Worm (Caenorhabditis elegans) whole organism, early embryonic: ENCODE results near the gene nlp-28.

ENCODE experiments used
- B0310.2 ChIP-seq: sonication (generic microtip); optimal IDR thresholded peaks from 2 replicates; lab custom pipeline; 2016; ENCODE audit warnings: mild to moderate bottlenecking, missing genetic modification characterization, missing compliant biosample characterization
- F13C5.2 ChIP-seq: sonication (generic microtip); optimal IDR thresholded peaks from 2 replicates; lab custom pipeline; 2017; ENCODE audit warnings: mild to moderate bottlenecking, missing genetic modification characterization, inconsistent platforms, missing compliant biosample characterization
- aly-1 ChIP-seq: sonication (generic microtip); optimal IDR thresholded peaks from 2 replicates; lab custom pipeline; 2016; ENCODE audit warnings: missing genetic modification characterization, missing compliant biosample characterization
- ama-1 ChIP-seq: fragments of 150-350 bp; optimal IDR thresholded peaks from 2 replicates; lab custom pipeline; 2014
- ceh-13 ChIP-seq: fragments of 200-800 bp; sonication (Bioruptor generic); optimal IDR thresholded peaks from 2 replicates; lab custom pipeline; 2018; ENCODE audit warnings: mild to moderate bottlenecking, missing genetic modification characterization, missing compliant biosample characterization
- ceh-36 ChIP-seq: sonication (generic microtip); optimal IDR thresholded peaks from 2 replicates; lab custom pipeline; 2016; ENCODE audit warnings: missing genetic modification characterization, inconsistent platforms, missing compliant biosample characterization
- ets-7 ChIP-seq: sonication (generic microtip); optimal IDR thresholded peaks from 2 replicates; lab custom pipeline; 2016; ENCODE audit warnings: missing genotype, missing genetic modification characterization, missing compliant biosample characterization
- flt-1 ChIP-seq: fragments of 200-800 bp; sonication (Bioruptor generic); IDR thresholded peaks from 2 replicates; pipeline ENCODE4 v1.3.6; 2022; ENCODE audit warnings: missing genetic modification characterization, missing compliant biosample characterization
- hmbx-1 ChIP-seq: sonication (generic microtip); optimal IDR thresholded peaks from 2 replicates; lab custom pipeline; 2016; ENCODE audit warnings: mild to moderate bottlenecking, missing genetic modification characterization, missing compliant biosample characterization
- hmg-4 ChIP-seq: fragments of 200-800 bp; sonication (Bioruptor generic); optimal IDR thresholded peaks from 2 replicates; lab custom pipeline; 2018; ENCODE audit warnings: mild to moderate bottlenecking, missing genetic modification characterization, missing compliant biosample characterization
- hnd-1 ChIP-seq: sonication (generic microtip); optimal IDR thresholded peaks from 2 replicates; lab custom pipeline; 2016; ENCODE audit warnings: missing genetic modification characterization, missing compliant biosample characterization
- pes-1 ChIP-seq: fragments of 200-800 bp; sonication (Bioruptor generic); IDR thresholded peaks from 2 replicates; pipeline ENCODE4 v1.3.6; 2022; ENCODE audit warnings: missing genetic modification reagents, missing genetic modification characterization, missing compliant biosample characterization
- scrt-1 ChIP-seq: fragments of 200-800 bp; sonication (Bioruptor generic); IDR thresholded peaks from 2 replicates; pipeline ENCODE4 v1.3.6; 2022; ENCODE audit warnings: missing genetic modification characterization, missing compliant biosample characterization
- sea-1 ChIP-seq: fragments of 200-800 bp; sonication (Bioruptor generic); conservative IDR thresholded peaks from 2 replicates; pipeline ENCODE4 v1.3.6; 2022; ENCODE audit warnings: missing genetic modification characterization, missing compliant biosample characterization
- tbx-11 ChIP-seq: fragments of 200-800 bp; sonication (Bioruptor generic); IDR thresholded peaks from 2 replicates; pipeline ENCODE4 v1.3.6; 2022; ENCODE audit warnings: missing genetic modification characterization, missing compliant biosample characterization
- tbx-37 ChIP-seq: fragments of 200-800 bp; sonication (Bioruptor generic); conservative IDR thresholded peaks from 2 replicates; pipeline ENCODE4 v1.3.6; 2022; ENCODE audit warnings: missing genetic modification reagents, missing genetic modification characterization, missing compliant biosample characterization
- tra-4 ChIP-seq: sonication (generic microtip); optimal IDR thresholded peaks from 2 replicates; lab custom pipeline; 2017; ENCODE audit warnings: missing genetic modification characterization, missing compliant biosample characterization

Gene nlp-28

DNA sequence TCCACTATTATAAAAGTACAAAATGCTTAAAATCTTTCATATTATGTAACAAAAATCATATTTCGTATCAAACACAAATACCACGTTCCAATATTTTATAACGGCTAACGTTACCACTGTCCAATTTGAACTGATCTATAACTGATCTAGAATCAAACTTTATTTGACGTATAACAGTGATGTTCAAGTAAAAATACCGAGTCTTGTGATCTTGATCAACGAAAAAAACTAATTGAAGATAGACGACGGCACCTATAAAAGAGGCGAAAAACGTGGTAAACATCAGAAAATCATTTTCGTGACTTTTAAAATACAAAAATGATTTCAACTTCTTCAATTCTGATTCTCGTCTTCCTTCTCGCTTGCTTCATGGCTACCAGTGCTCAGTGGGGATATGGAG lies at the start of gene nlp-28:
Gene nlp-28, plus strand, starts transcription at position 285 of the 400 bp plus-strand sequence.
- TF ChIP-seq hmbx-1 (tag; lab: Kevin White, UChicago) (no peak), ets-7 (tag; lab: Kevin White, UChicago) (no peak), hmg-4 (GFP tag; lab: Kevin White, UChicago) (no peak), ceh-36 (tag; lab: Kevin White, UChicago) (no peak), sea-1 (GFP tag; lab: Robert Waterston, UW) (no peak), tbx-11 (no peak), tbx-37 (GFP tag; lab: Robert Waterston, UW) (no peak)

- TF ChIP-seq hnd-1 (no peak), tra-4 (no peak), ama-1 (lab: Kevin White, UChicago) (no peak), tbx-37 (GFP tag; lab: Robert Waterston, UW) (no peak)
These were observed 48.9 kb upstream of the nlp-28 start, which contains the start of gene cyp-35B1 for ce11 chrV:3938789-3939188. Gene cyp-35B1 (plus strand): TSS chrV:3939032.

DNA sequence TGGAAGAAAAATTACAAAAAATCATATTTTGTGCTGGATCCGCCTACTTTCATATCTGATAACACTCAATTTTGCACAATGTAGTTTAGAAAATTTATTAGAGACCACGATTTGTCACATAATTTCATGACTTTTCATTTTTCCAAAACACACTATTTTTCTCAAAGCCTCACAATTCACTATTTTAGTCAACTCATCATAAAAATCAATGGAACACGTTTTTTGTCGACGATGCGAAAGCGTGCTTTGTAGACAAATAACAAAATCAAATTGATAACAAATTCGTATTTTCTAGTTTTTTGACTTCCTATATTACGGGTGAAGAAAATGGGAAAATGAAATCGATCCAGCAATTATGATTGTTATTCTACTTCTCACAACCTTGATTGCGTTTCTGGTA lies 45.8 kb upstream of the nlp-28 start, which contains the start of gene cyp-35B2:
Gene cyp-35B2, plus strand, starts transcription at position 301 of the 400 bp plus-strand sequence.
- no peak for TF ChIP-seq hmg-4 (GFP tag; lab: Kevin White, UChicago)
- TF ChIP-seq ama-1 (lab: Kevin White, UChicago): no peak
- TF ChIP-seq scrt-1 (GFP tag; lab: Robert Waterston, UW): no peak
- TF ChIP-seq ets-7 (tag; lab: Kevin White, UChicago): no peak
- TF ChIP-seq ceh-13 (GFP tag; lab: Kevin White, UChicago): no peak
- TF ChIP-seq tbx-37 (GFP tag; lab: Robert Waterston, UW): no peak
- no peak for TF ChIP-seq sea-1 (GFP tag; lab: Robert Waterston, UW)
- TF ChIP-seq hnd-1: no peak
- TF ChIP-seq F13C5.2 (tag; lab: Kevin White, UChicago): no peak
- no peak for TF ChIP-seq tbx-11
- no peak for TF ChIP-seq ceh-36 (tag; lab: Kevin White, UChicago)
- TF ChIP-seq aly-1 (tag; lab: Kevin White, UChicago): no peak
- no peak for TF ChIP-seq B0310.2 (tag; lab: Kevin White, UChicago)
- TF ChIP-seq pes-1: no peak
- no peak for TF ChIP-seq flt-1 (GFP tag; lab: Robert Waterston, UW)
- TF ChIP-seq hmbx-1 (tag; lab: Kevin White, UChicago): no peak
- no peak for TF ChIP-seq tra-4

- no peak for TF ChIP-seq ceh-36 (tag; lab: Kevin White, UChicago)
- no peak for TF ChIP-seq pes-1
- no peak for TF ChIP-seq aly-1 (tag; lab: Kevin White, UChicago)
- TF ChIP-seq scrt-1 (GFP tag; lab: Robert Waterston, UW): no peak
- TF ChIP-seq ets-7 (tag; lab: Kevin White, UChicago): no peak
- TF ChIP-seq hmg-4 (GFP tag; lab: Kevin White, UChicago): no peak
- no peak for TF ChIP-seq B0310.2 (tag; lab: Kevin White, UChicago)
- TF ChIP-seq tra-4: no peak
- no peak for TF ChIP-seq tbx-37 (GFP tag; lab: Robert Waterston, UW)
- TF ChIP-seq sea-1 (GFP tag; lab: Robert Waterston, UW): no peak
- TF ChIP-seq F13C5.2 (tag; lab: Kevin White, UChicago): no peak
- no peak for TF ChIP-seq ama-1 (lab: Kevin White, UChicago)
- no peak for TF ChIP-seq hmbx-1 (tag; lab: Kevin White, UChicago)
- no peak for TF ChIP-seq flt-1 (GFP tag; lab: Robert Waterston, UW)
- TF ChIP-seq ceh-13 (GFP tag; lab: Kevin White, UChicago): no peak
- TF ChIP-seq hnd-1: no peak
- TF ChIP-seq tbx-11: no peak
These were observed 44.3 kb upstream of the nlp-28 start for ce11 chrV:3943364-3943763.

DNA sequence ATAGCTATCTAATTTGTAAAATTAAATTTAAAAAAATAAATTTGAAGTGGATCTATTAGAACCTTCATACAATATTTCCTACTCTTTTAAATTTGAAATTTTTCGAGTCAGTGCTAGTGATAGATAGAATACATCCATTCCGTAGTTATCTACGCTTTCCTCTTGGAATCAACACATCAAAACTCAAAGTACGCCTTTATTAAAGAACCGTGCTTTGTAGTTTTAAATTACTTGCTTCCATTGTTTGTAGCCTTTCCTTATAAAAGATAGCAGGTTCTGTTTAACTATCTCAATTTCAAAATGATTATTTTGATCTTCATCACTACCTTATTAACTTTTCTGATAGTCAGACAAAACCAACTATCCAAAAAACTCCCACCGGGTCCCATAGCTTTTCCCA lies 42.6 kb upstream of the nlp-28 start, which contains the start of gene cyp-35B3:
Gene cyp-35B3, plus strand, starts transcription at position 301 of the 400 bp plus-strand sequence.
- TF ChIP-seq ceh-13 (GFP tag; lab: Kevin White, UChicago): no peak
- no peak for TF ChIP-seq tbx-11
- TF ChIP-seq pes-1: no peak
- no peak for TF ChIP-seq ceh-36 (tag; lab: Kevin White, UChicago)
- no peak for TF ChIP-seq ama-1 (lab: Kevin White, UChicago)
- TF ChIP-seq tra-4: no peak
- no peak for TF ChIP-seq sea-1 (GFP tag; lab: Robert Waterston, UW)

- no peak for TF ChIP-seq scrt-1 (GFP tag; lab: Robert Waterston, UW)
- TF ChIP-seq F13C5.2 (tag; lab: Kevin White, UChicago): no peak
- no peak for TF ChIP-seq ama-1 (lab: Kevin White, UChicago)
- no peak for TF ChIP-seq pes-1
- TF ChIP-seq ceh-36 (tag; lab: Kevin White, UChicago): no peak
- no peak for TF ChIP-seq aly-1 (tag; lab: Kevin White, UChicago)
- TF ChIP-seq ets-7 (tag; lab: Kevin White, UChicago): no peak
- no peak for TF ChIP-seq hmbx-1 (tag; lab: Kevin White, UChicago)
- TF ChIP-seq tra-4: no peak
- no peak for TF ChIP-seq flt-1 (GFP tag; lab: Robert Waterston, UW)
- TF ChIP-seq tbx-11: no peak
- TF ChIP-seq B0310.2 (tag; lab: Kevin White, UChicago): no peak
- no peak for TF ChIP-seq tbx-37 (GFP tag; lab: Robert Waterston, UW)
- no peak for TF ChIP-seq ceh-13 (GFP tag; lab: Kevin White, UChicago)
These were observed 38.0 kb upstream of the nlp-28 start, which contains the start of gene dach-1 for ce11 chrV:3949723-3950122. Gene dach-1 (plus strand): TSS chrV:3950023.

ce11 chrV:3953739-3954138 lies 34.0 kb upstream of the nlp-28 start, which contains the start of gene str-247:
Gene str-247 (plus strand): TSS chrV:3954039.
- no peak for TF ChIP-seq B0310.2 (tag; lab: Kevin White, UChicago)
- no peak for TF ChIP-seq ets-7 (tag; lab: Kevin White, UChicago)
- no peak for TF ChIP-seq flt-1 (GFP tag; lab: Robert Waterston, UW)
- no peak for TF ChIP-seq tbx-37 (GFP tag; lab: Robert Waterston, UW)
- no peak for TF ChIP-seq tbx-11
